Worm (Caenorhabditis elegans) whole organism, midembryonic: ENCODE data around the gene chil-24.

ENCODE experiments used
- T22C8.4 ChIP-seq: fragments of 200-800 bp; sonication (Bioruptor generic); IDR thresholded peaks from 2 replicates; pipeline ENCODE4 v1.3.6; 2022; ENCODE audit warnings: missing genetic modification characterization, missing compliant biosample characterization
- flt-1 ChIP-seq: fragments of 200-800 bp; sonication (Bioruptor generic); IDR thresholded peaks from 2 replicates; pipeline ENCODE4 v1.3.6; 2022; ENCODE audit warnings: missing genetic modification characterization, missing compliant biosample characterization
- klf-2 ChIP-seq: fragments of 200-800 bp; sonication (Bioruptor generic); conservative IDR thresholded peaks from 2 replicates; pipeline ENCODE4 v1.3.6; 2022; ENCODE audit warnings: missing genetic modification reagents, missing genetic modification characterization, missing compliant biosample characterization
- ztf-23 ChIP-seq: fragments of 200-800 bp; sonication (Bioruptor generic); IDR thresholded peaks from 2 replicates; pipeline ENCODE4 v1.3.6; 2022; ENCODE audit warnings: missing genetic modification reagents, missing genetic modification characterization, missing compliant biosample characterization

- TF ChIP-seq ztf-23 (GFP tag; lab: Robert Waterston, UW): no peak
- no peak for TF ChIP-seq klf-2 (GFP tag; lab: Robert Waterston, UW)
- no peak for TF ChIP-seq flt-1 (GFP tag; lab: Robert Waterston, UW)
- TF ChIP-seq T22C8.4 (GFP tag; lab: Robert Waterston, UW): no peak
Measured at ce11 chrII:3156749-3157148, 27.8 kb downstream of the chil-24 start, which contains the start of gene sri-33.
